Fruit fly (Drosophila melanogaster) whole organism, embryonic: Measurements from ENCODE around the gene pbl.

Experiments
- B-H2 ChIP-seq: fragments of 200-800 bp; sonication (Bioruptor generic); optimal IDR thresholded peaks from 2 replicates; lab custom pipeline; 2018; ENCODE audit warnings: missing biosample characterization, mild to moderate bottlenecking, missing genetic modification characterization
- CG10274 ChIP-seq: fragments of 200-800 bp; sonication (Bioruptor generic); optimal IDR thresholded peaks from 3 replicates; lab custom pipeline; 2017; ENCODE audit warnings: missing biosample characterization, mild to moderate bottlenecking, missing genetic modification characterization
- CG10321 ChIP-seq: fragments of 200-800 bp; sonication (Bioruptor generic); IDR thresholded peaks from 2 replicates; pipeline ENCODE4 v1.3.6; 2022; ENCODE audit warnings: missing biosample characterization, missing genetic modification characterization
- CG11695 ChIP-seq: fragments of 200-800 bp; sonication (Bioruptor generic); IDR thresholded peaks from 3 replicates; pipeline ENCODE4 v1.3.6; 2022; ENCODE audit warnings: missing biosample characterization, missing genetic modification characterization
- CG12659 ChIP-seq: fragments of 200-800 bp; sonication (Bioruptor generic); optimal IDR thresholded peaks from 3 replicates; lab custom pipeline; 2017; ENCODE audit warnings: mild to moderate bottlenecking, missing biosample characterization, missing genetic modification reagents, missing genetic modification characterization
- CG12744 ChIP-seq: fragments of 200-800 bp; sonication (Bioruptor generic); optimal IDR thresholded peaks from 2 replicates; lab custom pipeline; 2016; ENCODE audit warnings: missing biosample characterization, missing genetic modification characterization
- CG1603 ChIP-seq: fragments of 200-800 bp; sonication (Bioruptor generic); optimal IDR thresholded peaks from 2 replicates; lab custom pipeline; 2019; ENCODE audit warnings: missing biosample characterization, mild to moderate bottlenecking, missing genetic modification characterization, moderate library complexity
- CG16779 ChIP-seq: fragments of 200-800 bp; sonication (Bioruptor generic); IDR thresholded peaks from 2 replicates; pipeline ENCODE4 v1.3.6; 2022; ENCODE audit warnings: missing biosample characterization, missing genetic modification characterization
- CG17385 ChIP-seq: fragments of 200-800 bp; sonication (Bioruptor generic); optimal IDR thresholded peaks from 3 replicates; lab custom pipeline; 2018; ENCODE audit warnings: missing biosample characterization, mild to moderate bottlenecking, missing genetic modification characterization
- CG17568 ChIP-seq: fragments of 200-800 bp; sonication (Bioruptor generic); optimal IDR thresholded peaks from 2 replicates; lab custom pipeline; 2018; ENCODE audit warnings: missing biosample characterization, mild to moderate bottlenecking, missing genetic modification characterization, moderate library complexity
- CG17802 ChIP-seq: fragments of 200-800 bp; sonication (Bioruptor generic); optimal IDR thresholded peaks from 2 replicates; lab custom pipeline; 2018; ENCODE audit warnings: missing biosample characterization, mild to moderate bottlenecking, missing genetic modification characterization, moderate library complexity
- CG18011 ChIP-seq: fragments of 200-800 bp; sonication (Bioruptor generic); optimal IDR thresholded peaks from 2 replicates; lab custom pipeline; 2017; ENCODE audit warnings: missing biosample characterization, missing genetic modification characterization, mild to moderate bottlenecking, moderate library complexity, missing genotype
- CG2875 ChIP-seq: fragments of 200-800 bp; sonication (Bioruptor generic); optimal IDR thresholded peaks from 2 replicates; lab custom pipeline; 2017; ENCODE audit warnings: missing biosample characterization, mild to moderate bottlenecking, missing genetic modification characterization, missing genetic modification reagents
- CG34224 ChIP-seq: fragments of 200-800 bp; sonication (Bioruptor generic); IDR thresholded peaks from 3 replicates; pipeline ENCODE4 v1.3.6; 2022; ENCODE audit warnings: missing biosample characterization, missing genetic modification characterization; ENCODE audit not compliant: partially characterized antibody
- CG34376 ChIP-seq: fragments of 200-800 bp; sonication (Bioruptor generic); optimal IDR thresholded peaks from 2 replicates; lab custom pipeline; 2018; ENCODE audit warnings: missing biosample characterization, mild to moderate bottlenecking, missing genetic modification characterization
- CG5953 ChIP-seq: fragments of 200-800 bp; sonication (Bioruptor generic); IDR thresholded peaks from 2 replicates; pipeline ENCODE4 v1.3.6; 2022; ENCODE audit warnings: missing biosample characterization, missing genetic modification characterization
- CG6765 ChIP-seq: fragments of 200-800 bp; sonication (Bioruptor generic); optimal IDR thresholded peaks from 3 replicates; lab custom pipeline; 2017; ENCODE audit warnings: missing biosample characterization, mild to moderate bottlenecking, missing genetic modification characterization
- CG6791 ChIP-seq: fragments of 200-800 bp; sonication (Bioruptor generic); IDR thresholded peaks from 3 replicates; pipeline ENCODE4 v1.3.6; 2022; ENCODE audit warnings: missing biosample characterization, missing genetic modification characterization; ENCODE audit not compliant: partially characterized antibody
- CG7372 ChIP-seq: fragments of 200-800 bp; sonication (Bioruptor generic); IDR thresholded peaks from 2 replicates; pipeline ENCODE4 v1.3.6; 2022; ENCODE audit warnings: missing biosample characterization, missing genetic modification characterization
- CG7556 ChIP-seq: fragments of 200-800 bp; sonication (Bioruptor generic); optimal IDR thresholded peaks from 2 replicates; lab custom pipeline; 2017; ENCODE audit warnings: missing biosample characterization, mild to moderate bottlenecking, missing genetic modification characterization
- CG7839 ChIP-seq: fragments of 200-800 bp; sonication (Bioruptor generic); optimal IDR thresholded peaks from 3 replicates; lab custom pipeline; 2018; ENCODE audit warnings: missing biosample characterization, mild to moderate bottlenecking, missing genetic modification characterization, moderate library complexity
- CG7928 ChIP-seq: fragments of 200-800 bp; sonication (Bioruptor generic); optimal IDR thresholded peaks from 2 replicates; lab custom pipeline; 2017; ENCODE audit warnings: missing biosample characterization, mild to moderate bottlenecking, missing genetic modification characterization
- CG7963 ChIP-seq: fragments of 200-800 bp; sonication (Bioruptor generic); IDR thresholded peaks from 3 replicates; pipeline ENCODE4 v1.3.6; 2022; ENCODE audit warnings: missing biosample characterization, missing genetic modification characterization; ENCODE audit not compliant: partially characterized antibody
- CG9437 ChIP-seq: fragments of 200-800 bp; sonication (Bioruptor generic); optimal IDR thresholded peaks from 2 replicates; lab custom pipeline; 2018; ENCODE audit warnings: missing biosample characterization, mild to moderate bottlenecking, missing genetic modification characterization
- CG9876 ChIP-seq: fragments of 200-800 bp; sonication (Bioruptor generic); optimal IDR thresholded peaks from 2 replicates; lab custom pipeline; 2016; ENCODE audit warnings: missing biosample characterization, missing genetic modification characterization
- Dip2 ChIP-seq: fragments of 200-800 bp; sonication (Bioruptor generic); IDR thresholded peaks from 2 replicates; pipeline ENCODE4 v1.3.6; 2022; ENCODE audit warnings: missing biosample characterization, missing genetic modification characterization
- Dref ChIP-seq: fragments of 200-800 bp; sonication (Bioruptor generic); IDR thresholded peaks from 2 replicates; pipeline ENCODE4 v1.3.6; 2022; ENCODE audit warnings: missing biosample characterization, missing genetic modification characterization
- Fer1 ChIP-seq: fragments of 200-800 bp; sonication (Bioruptor generic); optimal IDR thresholded peaks from 2 replicates; lab custom pipeline; 2017; ENCODE audit warnings: missing biosample characterization, mild to moderate bottlenecking, missing genetic modification characterization
- Gug ChIP-seq: fragments of 200-800 bp; sonication (Bioruptor generic); IDR thresholded peaks from 4 replicates; pipeline ENCODE4 v1.3.6; 2022; ENCODE audit warnings: missing biosample characterization, missing genetic modification characterization
- Hr78 ChIP-seq, 2 experiments: fragments of 200-800 bp in 1 of 2; fragments of >200 bp in 1 of 2; sonication (Bioruptor generic) in 1 of 2; optimal IDR thresholded peaks; 2 replicates each; lab custom pipeline; 2017 to 2019; ENCODE audit warnings: missing biosample characterization in 2 of 2, missing genetic modification characterization in 2 of 2, mild to moderate bottlenecking in 1 of 2, moderate library complexity in 1 of 2
- Lim3 ChIP-seq: fragments of 200-800 bp; sonication (Bioruptor generic); IDR thresholded peaks from 2 replicates; pipeline ENCODE4 v1.3.6; 2022; ENCODE audit warnings: missing biosample characterization, missing genetic modification characterization
- Sox100B ChIP-seq: fragments of 200-800 bp; sonication (Bioruptor generic); optimal IDR thresholded peaks from 3 replicates; lab custom pipeline; 2018; ENCODE audit warnings: missing biosample characterization, mild to moderate bottlenecking, missing genetic modification characterization
- YL-1 ChIP-seq: fragments of 200-800 bp; sonication (Bioruptor generic); optimal IDR thresholded peaks from 3 replicates; lab custom pipeline; 2017; ENCODE audit warnings: missing biosample characterization, mild to moderate bottlenecking, missing genetic modification characterization
- abd-A ChIP-seq: fragments of 200-800 bp; sonication (Bioruptor generic); optimal IDR thresholded peaks from 3 replicates; lab custom pipeline; 2019; ENCODE audit warnings: missing biosample characterization, mild to moderate bottlenecking, missing genetic modification characterization, moderate library complexity
- al ChIP-seq: fragments of 200-800 bp; sonication (Bioruptor generic); IDR thresholded peaks from 2 replicates; pipeline ENCODE4 v1.3.6; 2022; ENCODE audit warnings: missing biosample characterization, missing genetic modification characterization
- ap ChIP-seq: fragments of 200-800 bp; sonication (Bioruptor generic); IDR thresholded peaks from 2 replicates; pipeline ENCODE4 v1.3.6; 2022; ENCODE audit warnings: missing biosample characterization, missing genetic modification characterization
- caup ChIP-seq: fragments of 200-800 bp; sonication (Bioruptor generic); optimal IDR thresholded peaks from 3 replicates; lab custom pipeline; 2017; ENCODE audit warnings: missing biosample characterization, mild to moderate bottlenecking, missing genetic modification characterization, moderate library complexity; ENCODE audit not compliant: severe bottlenecking
- da ChIP-seq: fragments of 200-800 bp; sonication (Bioruptor generic); optimal IDR thresholded peaks from 2 replicates; lab custom pipeline; 2016; ENCODE audit warnings: missing biosample characterization, missing genetic modification characterization
- ems ChIP-seq: fragments of 200-800 bp; sonication (Bioruptor generic); optimal IDR thresholded peaks from 3 replicates; lab custom pipeline; 2016; ENCODE audit warnings: missing biosample characterization, missing genetic modification characterization
- gsb ChIP-seq: fragments of 200-800 bp; sonication (Bioruptor generic); IDR thresholded peaks from 2 replicates; pipeline ENCODE4 v1.3.6; 2022; ENCODE audit warnings: missing biosample characterization, missing genetic modification characterization
- h ChIP-seq: fragments of >200 bp; optimal IDR thresholded peaks from 2 replicates; lab custom pipeline; 2017
- hbn ChIP-seq: fragments of 200-800 bp; sonication (Bioruptor generic); IDR thresholded peaks from 2 replicates; pipeline ENCODE4 v1.3.6; 2022; ENCODE audit warnings: missing biosample characterization, missing genetic modification characterization; ENCODE audit not compliant: partially characterized antibody
- hth ChIP-seq: fragments of >200 bp; optimal IDR thresholded peaks from 2 replicates; lab custom pipeline; 2017; ENCODE audit warnings: inconsistent platforms
- kay ChIP-seq: fragments of 200-800 bp; sonication (Bioruptor generic); optimal IDR thresholded peaks from 2 replicates; lab custom pipeline; 2016; ENCODE audit warnings: missing biosample characterization, missing genetic modification characterization
- onecut ChIP-seq: fragments of 200-800 bp; sonication (Bioruptor generic); IDR thresholded peaks from 2 replicates; pipeline ENCODE4 v1.3.6; 2022; ENCODE audit warnings: missing biosample characterization, missing genetic modification characterization
- phol ChIP-seq: fragments of 200-800 bp; sonication (Bioruptor generic); optimal IDR thresholded peaks from 3 replicates; lab custom pipeline; 2018; ENCODE audit warnings: missing biosample characterization, mild to moderate bottlenecking, missing genetic modification characterization, moderate library complexity
- rib ChIP-seq: fragments of 200-800 bp; sonication (Bioruptor generic); IDR thresholded peaks from 2 replicates; pipeline ENCODE4 v1.3.6; 2022; ENCODE audit warnings: missing biosample characterization, missing genetic modification characterization
- schlank ChIP-seq: fragments of 200-800 bp; sonication (Bioruptor generic); optimal IDR thresholded peaks from 2 replicates; lab custom pipeline; 2018; ENCODE audit warnings: missing biosample characterization, mild to moderate bottlenecking, missing genetic modification characterization
- tgo ChIP-seq: fragments of 200-800 bp; sonication (Bioruptor generic); IDR thresholded peaks from 3 replicates; pipeline ENCODE4 v1.3.6; 2022; ENCODE audit warnings: missing biosample characterization, missing genetic modification characterization
- tio ChIP-seq: fragments of 200-800 bp; sonication (Bioruptor generic); optimal IDR thresholded peaks from 2 replicates; lab custom pipeline; 2017; ENCODE audit warnings: missing biosample characterization, missing genetic modification characterization, inconsistent platforms
- zen ChIP-seq: fragments of 200-800 bp; sonication (Bioruptor generic); optimal IDR thresholded peaks from 3 replicates; lab custom pipeline; 2018; ENCODE audit warnings: missing biosample characterization, mild to moderate bottlenecking, missing genetic modification characterization, moderate library complexity

Gene pbl

dm6 chr3L:7882105-7882504 is 29.6 kb downstream of the pbl start (continued):
- TF ChIP-seq tio (GFP tag; lab: Kevin White, UChicago): no peak
- 0 out of 2 replicates have a peak, but pooled peaks have one; percentile 15 for TF ChIP-seq onecut (GFP tag; lab: Robert Waterston, UW)
- peak; percentile 8 for TF ChIP-seq da (GFP tag; lab: Kevin White, UChicago)
- TF ChIP-seq CG17385 (GFP tag; lab: Kevin White, UChicago): peak; percentile 53
- TF ChIP-seq CG10274: peak; percentile 26
- no peak for TF ChIP-seq kay (GFP tag; lab: Kevin White, UChicago)
- peak; percentile 86 for TF ChIP-seq CG6765 (GFP tag; lab: Kevin White, UChicago)
- peak; percentile 62 for TF ChIP-seq gsb (GFP tag; lab: Robert Waterston, UW)
- TF ChIP-seq al (GFP tag; lab: Robert Waterston, UW): no peak
- TF ChIP-seq CG7556: peak; percentile 64
- peak; percentile 46 for TF ChIP-seq CG2875 (GFP tag; lab: Kevin White, UChicago)
- TF ChIP-seq CG34376 (GFP tag; lab: Kevin White, UChicago): peak; percentile 2
- no peak for TF ChIP-seq Hr78 (GFP tag; optimal IDR thresholded peaks at IDR 0.05; lab: Kevin White, UChicago)
- no peak for TF ChIP-seq Dref (GFP tag; lab: Robert Waterston, UW)
- no peak for TF ChIP-seq ap (GFP tag; lab: Robert Waterston, UW)
- no peak for TF ChIP-seq hth (lab: Kevin White, UChicago)
- TF ChIP-seq CG11695 (GFP tag; lab: Robert Waterston, UW): peak; percentile 78; the same call in 2 of the 3 replicates
- TF ChIP-seq CG9437 (GFP tag; lab: Kevin White, UChicago): no peak
- peak; percentile 86 for TF ChIP-seq Fer1 (GFP tag; lab: Kevin White, UChicago)
- TF ChIP-seq CG10321: peak; percentile 57; the same call in 1 of the 2 replicates
- TF ChIP-seq CG18011 (GFP tag; lab: Kevin White, UChicago): peak; percentile 59
- no peak for TF ChIP-seq CG6791
- peak; percentile 76 for TF ChIP-seq CG12659 (GFP tag; lab: Kevin White, UChicago)
- TF ChIP-seq Sox100B (GFP tag; lab: Kevin White, UChicago): peak; percentile 70
- TF ChIP-seq caup (GFP tag; lab: Kevin White, UChicago): peak; percentile 91
- TF ChIP-seq YL-1 (GFP tag; lab: Kevin White, UChicago): peak; percentile 36
- TF ChIP-seq CG1603: peak; percentile 42
- no peak for TF ChIP-seq CG7963
- TF ChIP-seq CG34224 (GFP tag; lab: Robert Waterston, UW): no peak
- TF ChIP-seq phol (tag; lab: Kevin White, UChicago): no peak
- peak; percentile 57 for TF ChIP-seq CG7928 (GFP tag; lab: Kevin White, UChicago)
- peak; percentile 31 for TF ChIP-seq B-H2
- peak; percentile 56 for TF ChIP-seq CG7839 (tag; lab: Kevin White, UChicago)
- no peak for TF ChIP-seq CG9876 (GFP tag; lab: Kevin White, UChicago)
- TF ChIP-seq schlank: peak; percentile 74
- no peak for TF ChIP-seq CG16779 (GFP tag; lab: Robert Waterston, UW)
- no peak for TF ChIP-seq Lim3 (GFP tag; lab: Robert Waterston, UW)
- 0 out of 2 replicates have a peak, but pooled peaks have one; percentile 22 for TF ChIP-seq rib (GFP tag; lab: Robert Waterston, UW)
- no peak; the same call in 2 of the 3 replicates for TF ChIP-seq tgo (GFP tag; lab: Robert Waterston, UW)
- TF ChIP-seq h (lab: Kevin White, UChicago): no peak
- no peak for TF ChIP-seq Dip2 (GFP tag; lab: Robert Waterston, UW)
- TF ChIP-seq abd-A (tag; lab: Kevin White, UChicago): no peak
- TF ChIP-seq hbn: no peak
- TF ChIP-seq zen: no peak
- TF ChIP-seq Gug (GFP tag; lab: Robert Waterston, UW): no peak
- TF ChIP-seq CG7372: no peak
- peak; percentile 28 for TF ChIP-seq CG12744 (GFP tag; lab: Kevin White, UChicago)
- peak; percentile 91 for TF ChIP-seq CG17568 (GFP tag; lab: Kevin White, UChicago)
- TF ChIP-seq ems (GFP tag; lab: Kevin White, UChicago): peak; percentile 6
- no peak for TF ChIP-seq CG17802 (tag; lab: Kevin White, UChicago)
- TF ChIP-seq CG5953 (GFP tag; lab: Robert Waterston, UW): peak; percentile 30; the same call in 1 of the 2 replicates
